Worm (Caenorhabditis elegans): ENCODE measurements around the gene mbk-1.
A peak's percentile ranks its signal among the peaks of the same experiment; 100 is the strongest.

Gene mbk-1

ce11 chrX:14845637-14846036 is 21.3 kb upstream of the mbk-1 start, which contains the start of gene egrh-1:
TSS of gene egrh-1 (plus strand) at chrX:14845937.
- TF ChIP-seq lin-13 (tag; optimal IDR thresholded peaks at IDR 0.05), result no peak
- no peak for TF ChIP-seq mab-5 (tag; optimal IDR thresholded peaks at IDR 0.05)
- no peak for TF ChIP-seq nhr-12 (tag; optimal IDR thresholded peaks at IDR 0.05)
- TF ChIP-seq unc-120 (tag; optimal IDR thresholded peaks at IDR 0.05; ENCODE audit: poor library complexity, severe bottlenecking), result no peak
- TF ChIP-seq elt-1 (tag; optimal IDR thresholded peaks at IDR 0.05; ENCODE audit: borderline replicate concordance, insufficient read depth), result no peak
- TF ChIP-seq drap-1 (GFP tag; optimal IDR thresholded peaks at IDR 0.05), result no peak
- no peak for TF ChIP-seq nhr-2 (tag; optimal IDR thresholded peaks at IDR 0.05)

ce11 chrX:14844481-14844880 is 20.1 kb upstream of the mbk-1 start:
- TF ChIP-seq lin-32 (GFP tag; optimal IDR thresholded peaks at IDR 0.05) (no peak), zip-8 (tag; optimal IDR thresholded peaks at IDR 0.05) (no peak), ceh-43 (GFP tag; optimal IDR thresholded peaks at IDR 0.05) (no peak), nhr-76 (tag; optimal IDR thresholded peaks at IDR 0.05) (no peak), mls-2 (tag; optimal IDR thresholded peaks at IDR 0.05) (no peak), sem-2 (GFP tag; optimal IDR thresholded peaks at IDR 0.05) (no peak), hlh-1 (tag; optimal IDR thresholded peaks at IDR 0.05) (no peak), unc-62 (GFP tag; optimal IDR thresholded peaks at IDR 0.05) (no peak), lsy-2 (tag; optimal IDR thresholded peaks at IDR 0.05) (no peak)

ce11 chrX:14842846-14843369 is 18.6 kb upstream of the mbk-1 start:
- no peak for TF ChIP-seq elt-1 (tag; optimal IDR thresholded peaks at IDR 0.05; ENCODE audit: borderline replicate concordance, insufficient read depth)
- TF ChIP-seq sem-2 (GFP tag; optimal IDR thresholded peaks at IDR 0.05), result no peak
- TF ChIP-seq mls-2 (tag; optimal IDR thresholded peaks at IDR 0.05), result no peak
- no peak for TF ChIP-seq ces-1 (GFP tag; optimal IDR thresholded peaks at IDR 0.05)
- TF ChIP-seq mep-1 (tag; optimal IDR thresholded peaks at IDR 0.05), result no peak
- no peak for TF ChIP-seq bed-3 (GFP tag; optimal IDR thresholded peaks at IDR 0.05)
- no peak for TF ChIP-seq pha-4 (tag; optimal IDR thresholded peaks at IDR 0.05)
- no peak for TF ChIP-seq elt-3 (tag; optimal IDR thresholded peaks at IDR 0.05)
- TF ChIP-seq ham-2 (GFP tag; optimal IDR thresholded peaks at IDR 0.05), result no peak
- no peak for TF ChIP-seq unc-120 (tag; optimal IDR thresholded peaks at IDR 0.05; ENCODE audit: poor library complexity, severe bottlenecking)
- no peak for TF ChIP-seq nhr-12 (tag; optimal IDR thresholded peaks at IDR 0.05)
- no peak for TF ChIP-seq blmp-1 (tag; optimal IDR thresholded peaks at IDR 0.05)
- no peak for TF ChIP-seq unc-62 (GFP tag; optimal IDR thresholded peaks at IDR 0.05)
- no peak for TF ChIP-seq sptf-1 (tag; optimal IDR thresholded peaks at IDR 0.05)
- TF ChIP-seq zip-8 (tag; optimal IDR thresholded peaks at IDR 0.05), result no peak

ce11 chrX:14841030-14841429 is 16.7 kb upstream of the mbk-1 start:
- TF ChIP-seq mab-5 (tag; optimal IDR thresholded peaks at IDR 0.05) (peak; percentile 66), mep-1 (tag; optimal IDR thresholded peaks at IDR 0.05) (peak; percentile 91), unc-120 (tag; optimal IDR thresholded peaks at IDR 0.05; ENCODE audit: poor library complexity, severe bottlenecking) (peak; percentile 78), drap-1 (GFP tag; optimal IDR thresholded peaks at IDR 0.05) (peak; percentile 16), blmp-1 (tag; optimal IDR thresholded peaks at IDR 0.05) (no peak), cnd-1 (tag; optimal IDR thresholded peaks at IDR 0.05) (peak; percentile 30), ces-1 (GFP tag; optimal IDR thresholded peaks at IDR 0.05) (peak; percentile 90), unc-62 (GFP tag; optimal IDR thresholded peaks at IDR 0.05) (peak; percentile 91), lin-32 (GFP tag; optimal IDR thresholded peaks at IDR 0.05) (no peak), lsy-2 (tag; optimal IDR thresholded peaks at IDR 0.05) (peak; percentile 59), flh-1 (GFP tag; optimal IDR thresholded peaks at IDR 0.05) (no peak), ceh-39 (tag; optimal IDR thresholded peaks at IDR 0.05) (peak; percentile 88), unc-39 (tag; optimal IDR thresholded peaks at IDR 0.05) (no peak), nhr-28 (tag; optimal IDR thresholded peaks at IDR 0.05) (no peak), mls-2 (tag; optimal IDR thresholded peaks at IDR 0.05) (no peak), pha-4 (tag; optimal IDR thresholded peaks at IDR 0.05) (peak; percentile 86), hlh-1 (tag; optimal IDR thresholded peaks at IDR 0.05) (peak; percentile 61), ceh-43 (GFP tag; optimal IDR thresholded peaks at IDR 0.05) (no peak), ztf-11 (tag; optimal IDR thresholded peaks at IDR 0.05) (no peak), nhr-237 (tag; optimal IDR thresholded peaks at IDR 0.05) (peak; percentile 86)

- TF ChIP-seq ces-1 (GFP tag; optimal IDR thresholded peaks at IDR 0.05) (peak; percentile 79), nhr-2 (tag; optimal IDR thresholded peaks at IDR 0.05) (no peak)
Observed at ce11 chrX:14838339-14838738, 14.0 kb upstream of the mbk-1 start.
